Worm (Caenorhabditis elegans): ENCODE data around the gene stt-3.
A peak's percentile ranks its signal among the peaks of the same experiment; 100 is the strongest.

Gene stt-3

DNA sequence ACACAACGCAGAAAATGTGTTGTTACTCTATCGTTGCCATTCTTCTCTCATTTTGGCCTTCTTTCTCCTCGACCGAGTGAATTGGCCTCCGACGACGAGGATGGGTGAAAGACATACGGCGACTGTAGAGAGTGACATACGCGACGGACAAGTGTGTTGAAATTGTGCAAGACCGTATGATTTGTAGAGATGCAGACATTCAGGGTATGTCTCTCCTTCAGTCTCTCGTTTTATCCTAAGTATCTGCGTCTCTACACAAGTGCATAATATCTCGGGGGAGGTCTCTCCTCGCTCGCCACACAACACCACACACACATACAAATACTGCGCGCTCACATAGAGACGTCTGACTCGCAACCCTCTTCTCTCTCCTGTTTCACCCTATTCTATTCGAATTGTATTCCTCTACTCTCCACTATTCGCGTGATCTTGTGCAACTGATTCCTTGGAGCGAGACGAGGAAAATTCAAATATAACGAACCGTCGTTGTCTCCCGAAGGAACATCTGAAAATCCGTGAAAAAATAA lies 31.7 kb downstream of the stt-3 start, which contains the start of gene hmg-1.2:
Gene hmg-1.2 (plus strand): TSS at position 311 of the 527 bp plus-strand sequence.
- TF ChIP-seq nfya-1 (tag; optimal IDR thresholded peaks at IDR 0.05; ENCODE audit: insufficient read depth) (peak; percentile 89), elt-3 (tag; optimal IDR thresholded peaks at IDR 0.05) (peak in 1 of 3 experiments; percentile 44), pqm-1 (tag; optimal IDR thresholded peaks at IDR 0.05) (peak; percentile 52), nhr-11 (tag; optimal IDR thresholded peaks at IDR 0.05) (peak; percentile 24), tbx-2 (tag; optimal IDR thresholded peaks at IDR 0.05) (peak; percentile 34), nhr-23 (tag; optimal IDR thresholded peaks at IDR 0.05) (peak; percentile 88), fkh-2 (tag; optimal IDR thresholded peaks at IDR 0.05) (no peak), nhr-43 (tag; optimal IDR thresholded peaks at IDR 0.05; ENCODE audit: poor library complexity, severe bottlenecking) (peak; percentile 48), hmg-11 (tag; optimal IDR thresholded peaks at IDR 0.05) (peak; percentile 98), nhr-67 (tag; optimal IDR thresholded peaks at IDR 0.05) (no peak), ZK546.5 (tag; optimal IDR thresholded peaks at IDR 0.05) (no peak), sea-2 (GFP tag; optimal IDR thresholded peaks at IDR 0.05) (no peak), lin-39 (tag; optimal IDR thresholded peaks at IDR 0.05) (peak; percentile 70), elt-2 (tag; optimal IDR thresholded peaks at IDR 0.05) (peak; percentile 66), ceh-16 (tag; optimal IDR thresholded peaks at IDR 0.05) (no peak), skn-1 (tag; optimal IDR thresholded peaks at IDR 0.05) (no peak), egl-5 (tag; optimal IDR thresholded peaks at IDR 0.05) (peak; percentile 71), lin-15B (tag; optimal IDR thresholded peaks at IDR 0.05) (peak; percentile 48), nhr-12 (tag; optimal IDR thresholded peaks at IDR 0.05) (no peak), daf-12 (tag; optimal IDR thresholded peaks at IDR 0.05) (no peak), nhr-25 (tag; optimal IDR thresholded peaks at IDR 0.05) (peak; percentile 87), nhr-237 (tag; optimal IDR thresholded peaks at IDR 0.05) (no peak), ceh-9 (tag; optimal IDR thresholded peaks at IDR 0.05) (no peak), nhr-28 (tag; optimal IDR thresholded peaks at IDR 0.05) (no peak), aly-2 (tag; optimal IDR thresholded peaks at IDR 0.05) (no peak), ztf-11 (tag; optimal IDR thresholded peaks at IDR 0.05) (no peak), eor-1 (tag; optimal IDR thresholded peaks at IDR 0.05) (no peak), fos-1 (tag; optimal IDR thresholded peaks at IDR 0.05) (no peak), jun-1 (tag; optimal IDR thresholded peaks at IDR 0.05) (peak; percentile 88), mdl-1 (tag; optimal IDR thresholded peaks at IDR 0.05) (no peak), snpc-4 (tag; optimal IDR thresholded peaks at IDR 0.05) (peak; percentile 65), ceh-28 (tag; optimal IDR thresholded peaks at IDR 0.05) (peak; percentile 76), egl-27 (tag; optimal IDR thresholded peaks at IDR 0.05) (peak; percentile 33), ceh-82 (tag; optimal IDR thresholded peaks at IDR 0.05) (no peak), pha-4 (tag; optimal IDR thresholded peaks at IDR 0.05) (peak; percentile 44), ztf-4 (tag; optimal IDR thresholded peaks at IDR 0.05) (no peak), nhr-77 (tag; optimal IDR thresholded peaks at IDR 0.05) (peak; percentile 2), lsy-12 (tag; optimal IDR thresholded peaks at IDR 0.05) (peak; percentile 88), elt-1 (tag; optimal IDR thresholded peaks at IDR 0.05) (peak; percentile 49), ama-1 (optimal IDR thresholded peaks at IDR 0.05) (no peak), R02D3.7 (tag; optimal IDR thresholded peaks at IDR 0.05) (peak; percentile 67), unc-62 (GFP tag; optimal IDR thresholded peaks at IDR 0.05) (peak; percentile 85), zag-1 (tag; optimal IDR thresholded peaks at IDR 0.05) (peak; percentile 47)

DNA sequence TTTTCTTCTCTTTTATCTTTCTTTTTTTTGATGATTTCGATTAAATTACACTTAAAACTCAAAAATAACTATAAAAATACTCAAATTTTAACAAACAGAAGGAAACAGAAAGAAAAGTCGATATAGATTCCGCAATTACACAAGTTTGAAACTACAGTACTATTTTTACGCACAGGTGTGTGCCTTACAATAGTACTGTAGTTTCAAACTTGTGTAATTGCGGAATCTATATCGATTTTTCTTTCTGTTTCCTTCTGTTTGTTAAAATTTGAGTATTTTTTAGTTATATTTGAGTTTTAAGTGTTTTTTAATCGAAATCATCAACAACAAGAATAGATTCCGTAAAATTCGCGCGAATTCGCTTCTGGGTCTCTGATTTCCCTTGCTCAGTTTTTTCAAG lies 34.6 kb downstream of the stt-3 start:
- TF ChIP-seq ama-1 (optimal IDR thresholded peaks at IDR 0.05), result no peak
- no peak for TF ChIP-seq skn-1 (tag; optimal IDR thresholded peaks at IDR 0.05)
- no peak for TF ChIP-seq egl-27 (tag; optimal IDR thresholded peaks at IDR 0.05)
- TF ChIP-seq lin-15B (tag; optimal IDR thresholded peaks at IDR 0.05), result no peak
- no peak for TF ChIP-seq nfya-1 (tag; optimal IDR thresholded peaks at IDR 0.05; ENCODE audit: insufficient read depth)
- TF ChIP-seq unc-62 (GFP tag; optimal IDR thresholded peaks at IDR 0.05), result no peak
- no peak for TF ChIP-seq elt-1 (tag; optimal IDR thresholded peaks at IDR 0.05)
- no peak for TF ChIP-seq sea-2 (GFP tag; optimal IDR thresholded peaks at IDR 0.05)
- no peak for TF ChIP-seq mdl-1 (tag; optimal IDR thresholded peaks at IDR 0.05)
- no peak for TF ChIP-seq nhr-28 (tag; optimal IDR thresholded peaks at IDR 0.05)
- no peak for TF ChIP-seq fos-1 (tag; optimal IDR thresholded peaks at IDR 0.05)
- no peak for TF ChIP-seq eor-1 (tag; optimal IDR thresholded peaks at IDR 0.05)
- TF ChIP-seq zag-1 (tag; optimal IDR thresholded peaks at IDR 0.05), result no peak
- TF ChIP-seq ZK546.5 (tag; optimal IDR thresholded peaks at IDR 0.05), result no peak
- no peak for TF ChIP-seq pha-4 (tag; optimal IDR thresholded peaks at IDR 0.05)
- no peak for TF ChIP-seq lin-39 (tag; optimal IDR thresholded peaks at IDR 0.05)

Data from whole organism, L3 larva.